Worm (Caenorhabditis elegans) whole organism, mixed stage, embryonic: ENCODE measurements around the gene nars-2.

ENCODE experiments used
- M03D4.4 ChIP-seq: sonication (generic microtip); optimal IDR thresholded peaks from 2 replicates; lab custom pipeline; 2017; ENCODE audit warnings: mild to moderate bottlenecking, missing genetic modification characterization, missing compliant biosample characterization
- ces-1 ChIP-seq: fragments of 150-350 bp; optimal IDR thresholded peaks from 2 replicates; lab custom pipeline; 2014; ENCODE audit warnings: missing biosample characterization, missing genetic modification reagents, missing genetic modification characterization
- drap-1 ChIP-seq: fragments of 200-800 bp; sonication (Bioruptor generic); optimal IDR thresholded peaks from 3 replicates; lab custom pipeline; 2018; ENCODE audit warnings: mild to moderate bottlenecking, missing genetic modification characterization, missing compliant biosample characterization
- ham-2 ChIP-seq: fragments of 200-800 bp; sonication (Bioruptor generic); optimal IDR thresholded peaks from 2 replicates; lab custom pipeline; 2018; ENCODE audit warnings: mild to moderate bottlenecking, missing genetic modification characterization, missing compliant biosample characterization
- hlh-1 ChIP-seq: fragments of 150-350 bp; optimal IDR thresholded peaks from 2 replicates; lab custom pipeline; 2014; ENCODE audit warnings: missing biosample characterization, missing genetic modification reagents, missing genetic modification characterization
- lin-13 ChIP-seq: fragments of 150-350 bp; optimal IDR thresholded peaks from 2 replicates; lab custom pipeline; 2014; ENCODE audit warnings: missing biosample characterization, missing genetic modification characterization
- mep-1 ChIP-seq: fragments of 150-350 bp; optimal IDR thresholded peaks from 2 replicates; lab custom pipeline; 2017; ENCODE audit warnings: missing biosample characterization, missing genetic modification reagents, missing genetic modification characterization, inconsistent platforms
- pha-4 ChIP-seq: fragments of 150-350 bp; optimal IDR thresholded peaks from 2 replicates; lab custom pipeline; 2018; ENCODE audit warnings: missing biosample characterization, missing genetic modification reagents, missing genetic modification characterization
- snpc-4 ChIP-seq: fragments of 150-350 bp; optimal IDR thresholded peaks from 2 replicates; lab custom pipeline; 2014; ENCODE audit warnings: missing biosample characterization, missing genetic modification characterization
- unc-39 ChIP-seq: fragments of 150-350 bp; optimal IDR thresholded peaks from 2 replicates; lab custom pipeline; 2014; ENCODE audit warnings: missing biosample characterization, missing genetic modification characterization
- unc-62 ChIP-seq: fragments of 150-350 bp; optimal IDR thresholded peaks from 2 replicates; lab custom pipeline; 2014; ENCODE audit warnings: missing biosample characterization, missing genetic modification reagents, missing genetic modification characterization
- ztf-11 ChIP-seq: fragments of 150-350 bp; optimal IDR thresholded peaks from 2 replicates; lab custom pipeline; 2014; ENCODE audit warnings: missing biosample characterization, missing genetic modification characterization

DNA sequence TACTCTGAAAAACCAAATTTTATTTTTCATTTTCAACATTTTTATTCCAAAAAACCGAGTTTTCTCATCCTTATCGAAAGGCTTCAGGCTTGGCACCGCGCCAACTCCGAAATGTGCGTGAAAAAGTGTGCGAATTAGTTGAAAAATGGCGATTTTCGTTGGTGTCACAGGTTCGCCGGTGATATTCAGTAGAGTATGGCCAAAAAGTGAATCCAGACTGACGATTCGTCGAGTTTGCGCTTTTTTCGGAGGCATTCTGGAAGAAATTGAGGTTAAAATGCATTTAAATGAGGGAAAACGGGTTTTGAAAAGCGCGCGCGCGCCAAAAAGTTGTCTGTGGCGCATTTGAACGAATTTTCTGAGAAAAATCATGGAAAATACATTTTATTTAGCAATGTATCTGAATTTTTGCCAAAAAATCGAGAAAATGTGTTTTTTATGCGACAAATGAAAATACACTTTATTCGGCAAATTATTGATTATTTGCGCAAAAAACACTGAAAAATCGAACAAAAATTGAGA lies 23.0 kb upstream of the nars-2 start, which contains the start of the genes Y66D12A.16 and such-1:
- TF ChIP-seq lin-13 (no peak), unc-39 (tag; lab: Kevin White, UChicago) (no peak), ces-1 (GFP tag; lab: Kevin White, UChicago) (no peak), mep-1 (no peak), snpc-4 (tag; lab: Kevin White, UChicago) (no peak), hlh-1 (no peak), ztf-11 (tag; lab: Kevin White, UChicago) (no peak), ham-2 (GFP tag; lab: Kevin White, UChicago) (no peak), unc-62 (GFP tag; lab: Kevin White, UChicago) (no peak), pha-4 (tag; lab: Kevin White, UChicago) (no peak), M03D4.4 (tag; lab: Kevin White, UChicago) (no peak), drap-1 (GFP tag; lab: Kevin White, UChicago) (no peak)
